Fruit fly (Drosophila melanogaster): ENCODE data around the gene Marcal1.

Gene Marcal1

dm6 chr2L:4907986-4908385 lies 47.3 kb upstream of the Marcal1 start (continued):
- TF ChIP-seq psq (GFP tag; optimal IDR thresholded peaks at IDR 0.05) (peak; percentile 24), CG3995 (GFP tag; optimal IDR thresholded peaks at IDR 0.05) (no peak), sens-2 (GFP tag; IDR thresholded peaks at IDR 0.05) (peak; percentile 68; the same call in 1 of the 2 replicates), seq (GFP tag; IDR thresholded peaks at IDR 0.05) (peak; percentile 60; the same call in 1 of the 2 replicates), hbn (GFP tag; IDR thresholded peaks at IDR 0.05; ENCODE audit: partially characterized antibody) (no peak), CG8089 (GFP tag; optimal IDR thresholded peaks at IDR 0.05) (no peak), CG14860 (GFP tag; IDR thresholded peaks at IDR 0.05; ENCODE audit: partially characterized antibody) (no peak), CG17328 (GFP tag; IDR thresholded peaks at IDR 0.05) (peak; percentile 74), Aef1 (GFP tag; IDR thresholded peaks at IDR 0.05) (peak; percentile 62; the same call in 2 of the 3 replicates), luna (GFP tag; optimal IDR thresholded peaks at IDR 0.05) (no peak), Vsx1 (GFP tag; optimal IDR thresholded peaks at IDR 0.05) (peak; percentile 19), Dip2 (GFP tag; IDR thresholded peaks at IDR 0.05) (no peak), CG30403 (GFP tag; optimal IDR thresholded peaks at IDR 0.05) (peak; percentile 69), CG31365 (tag; optimal IDR thresholded peaks at IDR 0.05) (no peak), CG10366 (GFP tag; IDR thresholded peaks at IDR 0.05) (peak; percentile 73), HLH54F (GFP tag; optimal IDR thresholded peaks at IDR 0.05) (no peak), CG14050 (GFP tag; IDR thresholded peaks at IDR 0.05) (peak; percentile 76), CG11504 (tag; optimal IDR thresholded peaks at IDR 0.05) (peak; percentile 89), CG1832 (GFP tag; optimal IDR thresholded peaks at IDR 0.05) (no peak), Gsc (GFP tag; IDR thresholded peaks at IDR 0.05) (no peak), org-1 (GFP tag; optimal IDR thresholded peaks at IDR 0.05) (peak; percentile 62), Fer1 (GFP tag; optimal IDR thresholded peaks at IDR 0.05) (peak; percentile 79), GATAe (GFP tag; conservative IDR thresholded peaks at IDR 0.05) (no peak), knrl (GFP tag; IDR thresholded peaks at IDR 0.05; ENCODE audit: partially characterized antibody) (no peak), Max (GFP tag; optimal IDR thresholded peaks at IDR 0.05) (peak; percentile 54), CG1024 (GFP tag; IDR thresholded peaks at IDR 0.05) (peak; percentile 75), Neu2 (GFP tag; optimal IDR thresholded peaks at IDR 0.05; ENCODE audit: borderline replicate concordance) (no peak), scrt (GFP tag; optimal IDR thresholded peaks at IDR 0.05) (peak; percentile 31), CG6254 (GFP tag; optimal IDR thresholded peaks at IDR 0.05) (peak; percentile 36), Sin3A (optimal IDR thresholded peaks at IDR 0.05) (no peak), abd-A (tag; optimal IDR thresholded peaks at IDR 0.05) (no peak), Meics (GFP tag; optimal IDR thresholded peaks at IDR 0.05) (peak; percentile 54), peb (GFP tag; IDR thresholded peaks at IDR 0.05) (no peak), Bteb2 (GFP tag; optimal IDR thresholded peaks at IDR 0.05) (no peak), bbx (GFP tag; IDR thresholded peaks at IDR 0.05; ENCODE audit: partially characterized antibody) (no peak), CG43689 (GFP tag; IDR thresholded peaks at IDR 0.05) (peak; percentile 63; the same call in 1 of the 2 replicates), CG7786 (GFP tag; optimal IDR thresholded peaks at IDR 0.05) (no peak), Pdp1 (GFP tag; optimal IDR thresholded peaks at IDR 0.05) (peak; percentile 30 to 70), slp2 (GFP tag; optimal IDR thresholded peaks at IDR 0.05) (no peak), CG17912 (GFP tag; optimal IDR thresholded peaks at IDR 0.05) (peak; percentile 11), trh (GFP tag; optimal IDR thresholded peaks at IDR 0.05) (no peak), CG8388 (GFP tag; optimal IDR thresholded peaks at IDR 0.05) (peak; percentile 77), CG10147 (GFP tag; optimal IDR thresholded peaks at IDR 0.05) (peak; percentile 49), CG18764 (GFP tag; optimal IDR thresholded peaks at IDR 0.05) (peak; percentile 41), CG11456 (GFP tag; IDR thresholded peaks at IDR 0.05) (no peak)

Measured in whole organism, embryonic.